Fruit fly (Drosophila melanogaster) whole organism, larva: ENCODE results near the gene CG17549.

Source experiments
- noc ChIP-seq: fragments of 200-800 bp; sonication (Bioruptor generic); optimal IDR thresholded peaks from 3 replicates; lab custom pipeline; 2019; ENCODE audit warnings: missing biosample characterization, mild to moderate bottlenecking, missing genetic modification characterization, moderate library complexity

CG17549 gene

dm6 chr2L:19397617-19398316, 7.9 kb upstream of the CG17549 start:
- TF ChIP-seq noc (tag; lab: Kevin White, UChicago) = peak; percentile 16

dm6 chr2L:19393703-19394210, 3.9 kb upstream of the CG17549 start, which contains the start of gene CG31798:
CG31798 (plus strand) TSS chr2L:19394160.
- TF ChIP-seq noc (tag; lab: Kevin White, UChicago) = no peak

- no peak for TF ChIP-seq noc (tag; lab: Kevin White, UChicago)
Measured at dm6 chr2L:19388966-19389365, 909 bp downstream of the CG17549 start.

- TF ChIP-seq noc (tag; lab: Kevin White, UChicago) = no peak
Measured at dm6 chr2L:19386106-19386715, 3.7 kb downstream of the CG17549 start, which contains the start of gene fon. fon (minus strand) TSS chr2L:19386205.

dm6 chr2L:19382353-19382752, 7.5 kb downstream of the CG17549 start:
- TF ChIP-seq noc (tag; lab: Kevin White, UChicago) = no peak

dm6 chr2L:19380630-19381029, 9.2 kb downstream of the CG17549 start, which contains the start of gene CG17350:
CG17350 (plus strand) TSS chr2L:19380930.
- no peak for TF ChIP-seq noc (tag; lab: Kevin White, UChicago)

- TF ChIP-seq noc (tag; lab: Kevin White, UChicago) = no peak
Measured at dm6 chr2L:19378620-19379019, 11.3 kb downstream of the CG17549 start.

dm6 chr2L:19377129-19378083, 12.5 kb downstream of the CG17549 start:
- no peak for TF ChIP-seq noc (tag; lab: Kevin White, UChicago)

- no peak for TF ChIP-seq noc (tag; lab: Kevin White, UChicago)
Measured at dm6 chr2L:19376145-19376544, 13.7 kb downstream of the CG17549 start.

- no peak for TF ChIP-seq noc (tag; lab: Kevin White, UChicago)
Measured at dm6 chr2L:19373809-19374208, 16.1 kb downstream of the CG17549 start.

dm6 chr2L:19370046-19370445, 19.8 kb downstream of the CG17549 start, which contains the start of gene CG17349:
CG17349 (plus strand) TSS chr2L:19370445.
- no peak for TF ChIP-seq noc (tag; lab: Kevin White, UChicago)

dm6 chr2L:19366730-19367129, 23.1 kb downstream of the CG17549 start:
- TF ChIP-seq noc (tag; lab: Kevin White, UChicago) = no peak

dm6 chr2L:19366301-19366700, 23.6 kb downstream of the CG17549 start:
- no peak for TF ChIP-seq noc (tag; lab: Kevin White, UChicago)

dm6 chr2L:19364622-19365021, 25.3 kb downstream of the CG17549 start:
- TF ChIP-seq noc (tag; lab: Kevin White, UChicago) = peak; percentile 59

dm6 chr2L:19364075-19364474, 25.8 kb downstream of the CG17549 start, which contains the start of gene CG13086:
CG13086 (plus strand) TSS chr2L:19364375.
- TF ChIP-seq noc (tag; lab: Kevin White, UChicago) = no peak
